Worm (Caenorhabditis elegans) whole organism, L2 larva: ENCODE measurements around the gene pals-32.

Experiments
- R02D3.7 ChIP-seq: fragments of 150-350 bp; optimal IDR thresholded peaks from 2 replicates; lab custom pipeline; 2014; ENCODE audit warnings: missing biosample characterization, missing genetic modification characterization
- Y55F3AM.14 ChIP-seq: fragments of 200-800 bp; sonication (Bioruptor generic); optimal IDR thresholded peaks from 2 replicates; lab custom pipeline; 2018; ENCODE audit warnings: mild to moderate bottlenecking, missing genetic modification characterization, missing compliant biosample characterization
- ZK546.5 ChIP-seq: sonication (generic microtip); optimal IDR thresholded peaks from 2 replicates; lab custom pipeline; 2017; ENCODE audit warnings: missing biosample characterization, missing genetic modification characterization
- ama-1 ChIP-seq: fragments of 150-350 bp; optimal IDR thresholded peaks from 2 replicates; lab custom pipeline; 2018; ENCODE audit warnings: inconsistent platforms
- blmp-1 ChIP-seq: sonication (generic microtip); optimal IDR thresholded peaks from 2 replicates; lab custom pipeline; 2017; ENCODE audit warnings: missing genetic modification characterization, mild to moderate bottlenecking, missing compliant biosample characterization, antibody characterized with exemption, moderate library complexity; ENCODE audit not compliant: insufficient read depth
- ceh-82 ChIP-seq: fragments of 150-350 bp; optimal IDR thresholded peaks from 2 replicates; lab custom pipeline; 2014; ENCODE audit warnings: missing biosample characterization, missing genetic modification characterization
- crh-2 ChIP-seq: sonication (generic microtip); optimal IDR thresholded peaks from 2 replicates; lab custom pipeline; 2017; ENCODE audit warnings: missing biosample characterization, missing genetic modification characterization
- dmd-4 ChIP-seq: sonication (generic microtip); optimal IDR thresholded peaks from 2 replicates; lab custom pipeline; 2017; ENCODE audit warnings: missing biosample characterization, missing genetic modification characterization
- egl-27 ChIP-seq: sonication (generic microtip); optimal IDR thresholded peaks from 3 replicates; lab custom pipeline; 2017; ENCODE audit warnings: missing biosample characterization, missing genetic modification reagents, missing genetic modification characterization
- elt-1 ChIP-seq: fragments of 150-350 bp; optimal IDR thresholded peaks from 2 replicates; lab custom pipeline; 2014; ENCODE audit warnings: missing biosample characterization, missing genetic modification characterization
- elt-3 ChIP-seq: sonication (generic microtip); optimal IDR thresholded peaks from 2 replicates; lab custom pipeline; 2017; ENCODE audit warnings: missing biosample characterization, missing genetic modification characterization
- fos-1 ChIP-seq: fragments of 150-350 bp; optimal IDR thresholded peaks from 2 replicates; lab custom pipeline; 2014; ENCODE audit warnings: missing biosample characterization, missing genetic modification characterization
- gmeb-1 ChIP-seq: fragments of 150-350 bp; optimal IDR thresholded peaks from 2 replicates; lab custom pipeline; 2014; ENCODE audit warnings: missing biosample characterization, missing genetic modification characterization
- lin-11 ChIP-seq: fragments of 150-350 bp; sonication (generic microtip); optimal IDR thresholded peaks from 2 replicates; lab custom pipeline; 2014; ENCODE audit warnings: missing biosample characterization, missing genetic modification characterization, inconsistent platforms, mixed read lengths
- lin-13 ChIP-seq: fragments of 150-350 bp; optimal IDR thresholded peaks from 2 replicates; lab custom pipeline; 2014; ENCODE audit warnings: missing biosample characterization, missing genetic modification reagents, missing genetic modification characterization
- lin-39 ChIP-seq: fragments of 150-350 bp; optimal IDR thresholded peaks from 2 replicates; lab custom pipeline; 2014; ENCODE audit warnings: missing biosample characterization, missing genetic modification reagents, missing genetic modification characterization
- lsy-2 ChIP-seq, 2 experiments: fragments of 150-350 bp in 1 of 2; sonication (generic microtip) in 1 of 2; optimal IDR thresholded peaks; 2 replicates each; lab custom pipeline; 2014 to 2017; ENCODE audit warnings: missing biosample characterization in 2 of 2, missing genetic modification characterization in 2 of 2
- mab-5 ChIP-seq: fragments of 150-350 bp; optimal IDR thresholded peaks from 2 replicates; lab custom pipeline; 2014; ENCODE audit warnings: missing biosample characterization, missing genetic modification characterization
- mbf-1 ChIP-seq: sonication (generic microtip); optimal IDR thresholded peaks from 2 replicates; lab custom pipeline; 2017; ENCODE audit warnings: missing biosample characterization, missing genetic modification characterization
- mdl-1 ChIP-seq, 2 experiments: fragments of 150-350 bp in 1 of 2; sonication (generic microtip) in 1 of 2; optimal IDR thresholded peaks; 2 replicates each; lab custom pipeline; 2017; ENCODE audit warnings: missing biosample characterization in 2 of 2, missing genetic modification characterization in 2 of 2
- nhr-11 ChIP-seq: fragments of 150-350 bp; optimal IDR thresholded peaks from 2 replicates; lab custom pipeline; 2014; ENCODE audit warnings: missing biosample characterization, missing genetic modification characterization
- nhr-12 ChIP-seq: fragments of 150-350 bp; optimal IDR thresholded peaks from 2 replicates; lab custom pipeline; 2014; ENCODE audit warnings: missing biosample characterization, missing genetic modification characterization
- nhr-21 ChIP-seq: fragments of 150-350 bp; optimal IDR thresholded peaks from 2 replicates; lab custom pipeline; 2014; ENCODE audit warnings: missing biosample characterization, missing genetic modification characterization
- nhr-23 ChIP-seq: fragments of 150-350 bp; optimal IDR thresholded peaks from 2 replicates; lab custom pipeline; 2014; ENCODE audit warnings: missing biosample characterization, missing genetic modification reagents, missing genetic modification characterization
- nhr-237 ChIP-seq: fragments of 150-350 bp; optimal IDR thresholded peaks from 2 replicates; lab custom pipeline; 2014; ENCODE audit warnings: missing biosample characterization, missing genetic modification characterization
- nhr-6 ChIP-seq: fragments of 150-350 bp; optimal IDR thresholded peaks from 2 replicates; lab custom pipeline; 2014; ENCODE audit warnings: missing biosample characterization, missing genetic modification characterization
- peb-1 ChIP-seq: fragments of 150-350 bp; optimal IDR thresholded peaks from 2 replicates; lab custom pipeline; 2014; ENCODE audit warnings: missing biosample characterization, missing genetic modification characterization
- sem-4 ChIP-seq: fragments of 150-350 bp; optimal IDR thresholded peaks from 2 replicates; lab custom pipeline; 2014; ENCODE audit warnings: missing biosample characterization, missing genetic modification reagents, missing genetic modification characterization
- sma-9 ChIP-seq, 2 experiments: fragments of 150-350 bp in 1 of 2; sonication (generic microtip) in 1 of 2; optimal IDR thresholded peaks; 2 replicates each; lab custom pipeline; 2014 to 2016; ENCODE audit warnings: missing genetic modification characterization in 2 of 2, mild to moderate bottlenecking in 1 of 2, missing biosample characterization in 1 of 2, missing compliant biosample characterization in 1 of 2, missing genetic modification reagents in 1 of 2, moderate library complexity in 1 of 2
- snpc-4 ChIP-seq: fragments of 150-350 bp; optimal IDR thresholded peaks from 2 replicates; lab custom pipeline; 2014; ENCODE audit warnings: missing biosample characterization, missing genetic modification characterization
- unc-39 ChIP-seq: fragments of 150-350 bp; optimal IDR thresholded peaks from 2 replicates; lab custom pipeline; 2014; ENCODE audit warnings: missing biosample characterization, missing genetic modification characterization
- unc-62 ChIP-seq: fragments of 150-350 bp; optimal IDR thresholded peaks from 2 replicates; lab custom pipeline; 2014; ENCODE audit warnings: missing biosample characterization, missing genetic modification reagents, missing genetic modification characterization
- ztf-1 ChIP-seq: fragments of 200-800 bp; sonication (Bioruptor generic); conservative IDR thresholded peaks from 2 replicates; pipeline ENCODE4 v1.3.6; 2022; ENCODE audit warnings: missing genetic modification characterization, missing compliant biosample characterization
- ztf-4 ChIP-seq: fragments of 150-350 bp; optimal IDR thresholded peaks from 2 replicates; lab custom pipeline; 2014; ENCODE audit warnings: missing biosample characterization, missing genetic modification characterization

pals-32 gene

ce11 chrV:2929753-2930152, 33.3 kb downstream of the pals-32 start, which contains the start of gene C31B8.16:
Gene C31B8.16 (plus strand): TSS chrV:2930053.
- TF ChIP-seq R02D3.7 (no peak), dmd-4 (tag; lab: Kevin White, UChicago) (no peak)

- no peak for TF ChIP-seq egl-27 (tag; lab: Kevin White, UChicago)
- TF ChIP-seq unc-62 (GFP tag; lab: Kevin White, UChicago) = no peak
- no peak for TF ChIP-seq nhr-12 (tag; lab: Kevin White, UChicago)
- no peak for TF ChIP-seq lsy-2 (tag; optimal IDR thresholded peaks at IDR 0.05; lab: Kevin White, UChicago)
- TF ChIP-seq nhr-6 (tag; lab: Kevin White, UChicago) = no peak
- TF ChIP-seq mbf-1 (tag; lab: Kevin White, UChicago) = no peak
- TF ChIP-seq lin-11 (tag; lab: Kevin White, UChicago) = no peak
- no peak for TF ChIP-seq mdl-1 (tag; optimal IDR thresholded peaks at IDR 0.05; lab: Kevin White, UChicago)
- TF ChIP-seq R02D3.7 = no peak
- TF ChIP-seq gmeb-1 (tag; lab: Kevin White, UChicago) = no peak
- no peak for TF ChIP-seq snpc-4 (tag; lab: Kevin White, UChicago)
- TF ChIP-seq nhr-237 = no peak
- no peak for TF ChIP-seq elt-1 (tag; lab: Kevin White, UChicago)
Observed at ce11 chrV:2931252-2931651, 34.8 kb downstream of the pals-32 start, which contains the start of gene C31B8.1. Gene C31B8.1 (plus strand): TSS chrV:2931552.

ce11 chrV:2934075-2934474, 37.7 kb downstream of the pals-32 start, which contains the start of gene srh-247:
Gene srh-247 (minus strand): TSS chrV:2934175.
- TF ChIP-seq mdl-1 (tag; optimal IDR thresholded peaks at IDR 0.05; lab: Kevin White, UChicago) (no peak), ZK546.5 (tag; lab: Kevin White, UChicago) (no peak), unc-62 (GFP tag; lab: Kevin White, UChicago) (no peak), ama-1 (lab: Kevin White, UChicago) (no peak), fos-1 (tag; lab: Kevin White, UChicago) (no peak), lin-11 (tag; lab: Kevin White, UChicago) (no peak), blmp-1 (tag; lab: Kevin White, UChicago) (no peak), lsy-2 (tag; optimal IDR thresholded peaks at IDR 0.05; lab: Kevin White, UChicago) (no peak), elt-3 (tag; lab: Kevin White, UChicago) (no peak), ceh-82 (no peak), crh-2 (tag; lab: Kevin White, UChicago) (no peak), nhr-21 (tag; lab: Kevin White, UChicago) (no peak), lin-13 (GFP tag; lab: Kevin White, UChicago) (no peak), snpc-4 (tag; lab: Kevin White, UChicago) (no peak), nhr-6 (tag; lab: Kevin White, UChicago) (no peak), peb-1 (tag; lab: Kevin White, UChicago) (no peak)

DNA sequence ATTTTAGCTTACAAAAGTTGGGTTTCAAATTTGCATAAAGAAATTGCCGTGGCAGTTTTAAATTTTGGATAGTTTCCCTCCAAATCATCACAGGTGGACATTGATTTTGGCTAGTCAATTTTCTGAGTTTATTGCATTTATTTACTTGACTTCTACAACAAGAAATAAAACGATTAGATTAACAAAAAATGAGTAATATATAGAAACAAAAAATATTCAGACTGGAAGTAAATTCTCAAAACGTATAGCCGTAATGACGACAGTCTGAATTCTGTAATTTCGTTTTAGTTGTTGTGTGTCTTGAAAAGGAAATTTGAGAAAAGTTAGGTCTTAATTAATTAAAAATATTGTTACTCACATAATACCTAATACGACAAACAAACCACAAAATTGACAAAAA, 42.1 kb downstream of the pals-32 start, which contains the start of gene srw-141:
srw-141 (minus strand) TSS at position 101 of the 400 bp plus-strand sequence.
- TF ChIP-seq ztf-4 (tag; lab: Kevin White, UChicago) (no peak), nhr-11 (tag; lab: Kevin White, UChicago) (no peak), sem-4 (tag; lab: Kevin White, UChicago) (no peak), peb-1 (tag; lab: Kevin White, UChicago) (no peak)

ce11 chrV:2941405-2941804, 45.0 kb downstream of the pals-32 start, which contains the start of gene srw-143:
Gene srw-143 (minus strand): TSS chrV:2941505.
- TF ChIP-seq R02D3.7 (no peak), ztf-4 (tag; lab: Kevin White, UChicago) (no peak), fos-1 (tag; lab: Kevin White, UChicago) (no peak)

DNA sequence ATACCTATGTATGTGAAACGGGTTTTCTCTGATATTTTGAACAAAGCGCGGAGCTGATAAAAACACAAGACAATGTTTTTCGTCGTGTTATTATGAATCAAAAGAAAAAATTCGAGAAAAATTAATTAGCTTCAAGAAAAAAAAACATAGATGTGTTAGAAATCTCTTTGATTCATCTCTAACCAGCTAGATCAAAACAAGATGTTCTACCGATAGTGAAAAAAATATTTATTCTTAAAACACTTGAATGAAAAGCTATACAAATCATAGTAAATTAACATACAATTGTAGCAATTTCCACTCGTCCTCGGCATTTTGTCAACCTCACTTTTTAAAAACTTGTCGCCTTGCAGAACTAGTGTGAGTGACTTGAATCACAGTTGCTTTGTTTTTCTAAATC, 45.8 kb downstream of the pals-32 start:
- TF ChIP-seq lsy-2 (tag; optimal IDR thresholded peaks at IDR 0.05; lab: Kevin White, UChicago) = no peak

DNA sequence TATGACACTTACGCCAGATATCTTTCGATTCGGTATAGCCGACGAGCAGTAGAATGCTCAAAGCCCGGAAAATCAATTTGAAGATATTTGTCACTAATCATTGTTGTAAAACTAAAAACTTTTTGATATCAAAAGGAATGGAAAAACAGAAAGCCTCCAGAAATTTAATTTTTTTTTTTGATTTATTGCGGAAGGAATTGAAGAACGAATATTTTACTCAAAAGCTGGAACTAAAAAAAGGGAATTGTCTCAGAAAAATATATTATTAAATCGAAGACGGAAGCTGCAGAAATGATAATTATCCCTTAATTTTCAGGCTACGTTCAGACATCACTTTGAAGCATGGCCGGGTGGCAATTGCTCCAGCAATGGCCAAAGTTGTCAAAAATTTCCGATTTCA, 47.4 kb downstream of the pals-32 start, which contains the start of gene srw-137:
srw-137 (minus strand) TSS at position 101 of the 400 bp plus-strand sequence.
- TF ChIP-seq sem-4 (tag; lab: Kevin White, UChicago) (no peak), dmd-4 (tag; lab: Kevin White, UChicago) (no peak), nhr-12 (tag; lab: Kevin White, UChicago) (no peak), lin-11 (tag; lab: Kevin White, UChicago) (no peak), gmeb-1 (tag; lab: Kevin White, UChicago) (no peak), ztf-1 (GFP tag; lab: Robert Waterston, UW) (no peak), nhr-23 (tag; lab: Kevin White, UChicago) (no peak), R02D3.7 (no peak), lin-13 (GFP tag; lab: Kevin White, UChicago) (no peak), mdl-1 (tag; optimal IDR thresholded peaks at IDR 0.05; lab: Kevin White, UChicago) (no peak), mab-5 (tag; lab: Kevin White, UChicago) (no peak), peb-1 (tag; lab: Kevin White, UChicago) (no peak), Y55F3AM.14 (GFP tag; lab: Kevin White, UChicago) (no peak), sma-9 (GFP tag; optimal IDR thresholded peaks at IDR 0.05; lab: Kevin White, UChicago) (no peak), sma-9 (tag; optimal IDR thresholded peaks at IDR 0.05; lab: Kevin White, UChicago) (no peak), nhr-21 (tag; lab: Kevin White, UChicago) (no peak), nhr-11 (tag; lab: Kevin White, UChicago) (no peak), ama-1 (lab: Kevin White, UChicago) (no peak), lin-39 (tag; lab: Kevin White, UChicago) (no peak), unc-39 (tag; lab: Kevin White, UChicago) (no peak), nhr-237 (no peak)
